Fruit fly (Drosophila melanogaster) whole organism, embryonic: ENCODE data around the gene CG4328.

Experiments
- Atf3 ChIP-seq: fragments of 200-800 bp; sonication (Bioruptor generic); optimal IDR thresholded peaks from 3 replicates; lab custom pipeline; 2016; ENCODE audit warnings: missing biosample characterization, missing genetic modification characterization
- CG10321 ChIP-seq: fragments of 200-800 bp; sonication (Bioruptor generic); IDR thresholded peaks from 2 replicates; pipeline ENCODE4 v1.3.6; 2022; ENCODE audit warnings: missing biosample characterization, missing genetic modification characterization
- CG10654 ChIP-seq: fragments of 200-800 bp; sonication (Bioruptor generic); optimal IDR thresholded peaks from 2 replicates; lab custom pipeline; 2016; ENCODE audit warnings: missing biosample characterization, missing genetic modification characterization
- CG11456 ChIP-seq: fragments of 200-800 bp; sonication (Bioruptor generic); IDR thresholded peaks from 3 replicates; pipeline ENCODE4 v1.3.6; 2022; ENCODE audit warnings: missing biosample characterization, missing genetic modification characterization
- CG11560 ChIP-seq: fragments of 200-800 bp; sonication (Bioruptor generic); IDR thresholded peaks from 3 replicates; pipeline ENCODE4 v1.3.6; 2022; ENCODE audit warnings: missing biosample characterization, missing genetic modification characterization
- CG12769 ChIP-seq: fragments of 200-800 bp; sonication (Bioruptor generic); optimal IDR thresholded peaks from 2 replicates; lab custom pipeline; 2019; ENCODE audit warnings: missing biosample characterization, mild to moderate bottlenecking, missing genetic modification characterization, moderate library complexity
- CG13296 ChIP-seq: fragments of 200-800 bp; sonication (Bioruptor generic); optimal IDR thresholded peaks from 3 replicates; lab custom pipeline; 2018; ENCODE audit warnings: missing biosample characterization, mild to moderate bottlenecking, missing genetic modification characterization
- CG13894 ChIP-seq: fragments of 200-800 bp; sonication (Bioruptor generic); optimal IDR thresholded peaks from 3 replicates; lab custom pipeline; 2018; ENCODE audit warnings: missing biosample characterization, mild to moderate bottlenecking, missing genetic modification characterization, moderate library complexity
- CG14050 ChIP-seq: fragments of 200-800 bp; sonication (Bioruptor generic); IDR thresholded peaks from 3 replicates; pipeline ENCODE4 v1.3.6; 2022; ENCODE audit warnings: missing biosample characterization, missing genetic modification characterization
- CG14667 ChIP-seq: fragments of 200-800 bp; sonication (Bioruptor generic); IDR thresholded peaks from 2 replicates; pipeline ENCODE4 v1.3.6; 2022; ENCODE audit warnings: missing biosample characterization, missing genetic modification characterization
- CG14860 ChIP-seq: fragments of 200-800 bp; sonication (Bioruptor generic); IDR thresholded peaks from 3 replicates; pipeline ENCODE4 v1.3.6; 2022; ENCODE audit warnings: missing biosample characterization, missing genetic modification characterization; ENCODE audit not compliant: partially characterized antibody
- CG15073 ChIP-seq: fragments of 200-800 bp; sonication (Bioruptor generic); optimal IDR thresholded peaks from 2 replicates; lab custom pipeline; 2016; ENCODE audit warnings: missing biosample characterization, missing genetic modification characterization
- CG18476 ChIP-seq: fragments of 200-800 bp; sonication (Bioruptor generic); optimal IDR thresholded peaks from 2 replicates; lab custom pipeline; 2016; ENCODE audit warnings: missing biosample characterization, mild to moderate bottlenecking, missing genetic modification characterization
- CG2129 ChIP-seq: fragments of 200-800 bp; sonication (Bioruptor generic); IDR thresholded peaks from 2 replicates; pipeline ENCODE4 v1.3.6; 2022; ENCODE audit warnings: missing biosample characterization, missing genetic modification characterization; ENCODE audit not compliant: partially characterized antibody
- CG2199 ChIP-seq: fragments of 200-800 bp; sonication (Bioruptor generic); IDR thresholded peaks from 3 replicates; pipeline ENCODE4 v1.3.6; 2022; ENCODE audit warnings: missing biosample characterization, missing genetic modification characterization
- CG2712 ChIP-seq: fragments of 200-800 bp; optimal IDR thresholded peaks from 3 replicates; lab custom pipeline; 2019; ENCODE audit warnings: missing biosample characterization, mild to moderate bottlenecking, missing genetic modification characterization, moderate library complexity
- CG30020 ChIP-seq: fragments of 200-800 bp; optimal IDR thresholded peaks from 2 replicates; lab custom pipeline; 2019; ENCODE audit warnings: missing biosample characterization, mild to moderate bottlenecking, missing genetic modification characterization, moderate library complexity
- CG31388 ChIP-seq: fragments of 200-800 bp; sonication (Bioruptor generic); optimal IDR thresholded peaks from 2 replicates; lab custom pipeline; 2016; ENCODE audit warnings: missing biosample characterization, missing genetic modification characterization
- CG33213 ChIP-seq: fragments of 200-800 bp; sonication (Bioruptor generic); optimal IDR thresholded peaks from 3 replicates; lab custom pipeline; 2016; ENCODE audit warnings: missing biosample characterization, missing genetic modification characterization
- CG4730 ChIP-seq: fragments of 200-800 bp; sonication (Bioruptor generic); IDR thresholded peaks from 2 replicates; pipeline ENCODE4 v1.3.6; 2022; ENCODE audit warnings: missing biosample characterization, missing genetic modification characterization
- D ChIP-seq, 2 experiments: fragments of 200-800 bp in 1 of 2; fragments of >200 bp in 1 of 2; sonication (Bioruptor generic) in 1 of 2; optimal IDR thresholded peaks; 2 replicates in 1 of 2; 3 replicates in 1 of 2; lab custom pipeline; 2017; ENCODE audit warnings: mild to moderate bottlenecking in 1 of 2, missing biosample characterization in 1 of 2, missing genetic modification characterization in 1 of 2, missing genetic modification reagents in 1 of 2
- Dbx ChIP-seq: fragments of 200-800 bp; sonication (Bioruptor generic); IDR thresholded peaks from 3 replicates; pipeline ENCODE4 v1.3.6; 2022; ENCODE audit warnings: missing biosample characterization, missing genetic modification characterization
- Dek ChIP-seq: fragments of 200-800 bp; sonication (Bioruptor generic); optimal IDR thresholded peaks from 3 replicates; lab custom pipeline; 2019; ENCODE audit warnings: missing biosample characterization, mild to moderate bottlenecking, missing genetic modification characterization, moderate library complexity
- Ets65A ChIP-seq: fragments of 200-800 bp; sonication (Bioruptor generic); peaks from one replicate; lab custom pipeline; 2016; ENCODE audit warnings: missing biosample characterization, missing genetic modification characterization
- H15 ChIP-seq: fragments of 200-800 bp; sonication (Bioruptor generic); IDR thresholded peaks from 3 replicates; pipeline ENCODE4 v1.3.6; 2022; ENCODE audit warnings: missing biosample characterization, missing genetic modification characterization
- MESR4 ChIP-seq: fragments of 200-800 bp; sonication (Bioruptor generic); optimal IDR thresholded peaks from 2 replicates; lab custom pipeline; 2018; ENCODE audit warnings: missing biosample characterization, mild to moderate bottlenecking, missing genetic modification characterization, moderate library complexity
- NFAT ChIP-seq: fragments of 200-800 bp; sonication (Bioruptor generic); IDR thresholded peaks from 2 replicates; pipeline ENCODE4 v1.3.6; 2022; ENCODE audit warnings: missing biosample characterization, missing genetic modification characterization
- Nf-YA ChIP-seq: fragments of 200-800 bp; sonication (Bioruptor generic); IDR thresholded peaks from 2 replicates; pipeline ENCODE4 v1.3.6; 2022; ENCODE audit warnings: missing biosample characterization, missing genetic modification characterization
- Scr ChIP-seq: fragments of 200-800 bp; sonication (Bioruptor generic); IDR thresholded peaks from 2 replicates; pipeline ENCODE4 v1.3.6; 2022; ENCODE audit warnings: missing biosample characterization, missing genetic modification characterization; ENCODE audit not compliant: partially characterized antibody
- Sry-δ ChIP-seq: fragments of 200-800 bp; sonication (Bioruptor generic); optimal IDR thresholded peaks from 2 replicates; lab custom pipeline; 2016; ENCODE audit warnings: missing biosample characterization, missing genetic modification characterization
- aop ChIP-seq: fragments of 200-800 bp; sonication (Bioruptor generic); IDR thresholded peaks from 2 replicates; pipeline ENCODE4 v1.3.6; 2022; ENCODE audit warnings: missing biosample characterization, missing genetic modification characterization
- cwo ChIP-seq: fragments of 200-800 bp; sonication (Bioruptor generic); optimal IDR thresholded peaks from 3 replicates; lab custom pipeline; 2017; ENCODE audit warnings: missing biosample characterization, missing genetic modification characterization, mild to moderate bottlenecking, moderate library complexity, missing genetic modification reagents
- dimm ChIP-seq: fragments of 200-800 bp; sonication (Bioruptor generic); IDR thresholded peaks from 2 replicates; pipeline ENCODE4 v1.3.6; 2022; ENCODE audit warnings: missing biosample characterization, missing genetic modification characterization
- emc ChIP-seq: fragments of 200-800 bp; sonication (Bioruptor generic); optimal IDR thresholded peaks from 2 replicates; lab custom pipeline; 2016; ENCODE audit warnings: missing biosample characterization, missing genetic modification characterization
- ems ChIP-seq: fragments of 200-800 bp; sonication (Bioruptor generic); optimal IDR thresholded peaks from 3 replicates; lab custom pipeline; 2016; ENCODE audit warnings: missing biosample characterization, missing genetic modification characterization
- exex ChIP-seq: fragments of 200-800 bp; sonication (Bioruptor generic); optimal IDR thresholded peaks from 4 replicates; lab custom pipeline; 2018; ENCODE audit warnings: missing biosample characterization, mild to moderate bottlenecking, missing genetic modification characterization, moderate library complexity
- gcm2 ChIP-seq: fragments of 200-800 bp; sonication (Bioruptor generic); optimal IDR thresholded peaks from 2 replicates; lab custom pipeline; 2016; ENCODE audit warnings: missing biosample characterization, missing genetic modification characterization
- kni ChIP-seq: fragments of 200-800 bp; sonication (Bioruptor generic); optimal IDR thresholded peaks from 3 replicates; lab custom pipeline; 2017; ENCODE audit warnings: mild to moderate bottlenecking, missing biosample characterization, missing genetic modification reagents, missing genetic modification characterization
- oc ChIP-seq: fragments of 200-800 bp; sonication (Bioruptor generic); optimal IDR thresholded peaks from 2 replicates; lab custom pipeline; 2018; ENCODE audit warnings: missing biosample characterization, mild to moderate bottlenecking, missing genetic modification characterization, moderate library complexity
- otp ChIP-seq: fragments of 200-800 bp; sonication (Bioruptor generic); IDR thresholded peaks from 3 replicates; pipeline ENCODE4, ENCODE4 v1.3.6; 2022; ENCODE audit warnings: missing biosample characterization, missing genetic modification characterization
- ranshi ChIP-seq: fragments of 200-800 bp; sonication (Bioruptor generic); IDR thresholded peaks from 2 replicates; pipeline ENCODE4 v1.3.6; 2022; ENCODE audit warnings: missing biosample characterization, missing genetic modification characterization
- ro ChIP-seq: fragments of 200-800 bp; sonication (Bioruptor generic); IDR thresholded peaks from 2 replicates; pipeline ENCODE4 v1.3.6; 2022; ENCODE audit warnings: missing biosample characterization, missing genetic modification characterization
- salm ChIP-seq: fragments of 200-800 bp; sonication (Bioruptor generic); optimal IDR thresholded peaks from 2 replicates; lab custom pipeline; 2018; ENCODE audit warnings: missing biosample characterization, mild to moderate bottlenecking, missing genetic modification characterization
- sqz ChIP-seq: fragments of 200-800 bp; sonication (Bioruptor generic); optimal IDR thresholded peaks from 3 replicates; lab custom pipeline; 2018; ENCODE audit warnings: missing biosample characterization, mild to moderate bottlenecking, missing genetic modification characterization
- sr ChIP-seq: fragments of 200-800 bp; sonication (Bioruptor generic); IDR thresholded peaks from 3 replicates; pipeline ENCODE4 v1.3.6; 2022; ENCODE audit warnings: missing biosample characterization, missing genetic modification characterization
- ssp ChIP-seq: fragments of 200-800 bp; sonication (Bioruptor generic); IDR thresholded peaks from 2 replicates; pipeline ENCODE4 v1.3.6; 2022; ENCODE audit warnings: missing biosample characterization, missing genetic modification characterization
- tgo ChIP-seq: fragments of 200-800 bp; sonication (Bioruptor generic); IDR thresholded peaks from 3 replicates; pipeline ENCODE4 v1.3.6; 2022; ENCODE audit warnings: missing biosample characterization, missing genetic modification characterization
- tup ChIP-seq: fragments of 200-800 bp; sonication (Bioruptor generic); optimal IDR thresholded peaks from 2 replicates; lab custom pipeline; 2016; ENCODE audit warnings: missing biosample characterization, mild to moderate bottlenecking, missing genetic modification characterization, moderate library complexity
- zf30C ChIP-seq: fragments of 200-800 bp; sonication (Bioruptor generic); optimal IDR thresholded peaks from 3 replicates; lab custom pipeline; 2018; ENCODE audit warnings: missing biosample characterization, mild to moderate bottlenecking, missing genetic modification characterization

Gene CG4328

dm6 chr3L:12277054-12277879, 18.7 kb downstream of the CG4328 start, which contains the start of the genes Sms and INPP5E (continued):
- TF ChIP-seq salm (tag; lab: Kevin White, UChicago) (no peak), CG2199 (GFP tag; lab: Robert Waterston, UW) (no peak), oc (tag; lab: Kevin White, UChicago) (no peak), CG33213 (GFP tag; lab: Kevin White, UChicago) (no peak), sqz (GFP tag; lab: Kevin White, UChicago) (no peak), gcm2 (GFP tag; lab: Kevin White, UChicago) (no peak), CG14860 (peak; percentile 74), sr (0 out of 3 replicates have a peak, but pooled peaks have one; percentile 24), Dek (tag; lab: Kevin White, UChicago) (peak; percentile 60), CG10321 (GFP tag; lab: Robert Waterston, UW) (peak; percentile 10; the same call in 1 of the 2 replicates), emc (GFP tag; lab: Kevin White, UChicago) (no peak), dimm (GFP tag; lab: Robert Waterston, UW) (no peak), Atf3 (no peak), CG12769 (no peak), otp (0 out of 3 replicates have a peak, but pooled peaks have one; percentile 43), Scr (GFP tag; lab: Robert Waterston, UW) (peak; percentile 87), CG11560 (tag; lab: Robert Waterston, UW) (no peak), H15 (GFP tag; lab: Robert Waterston, UW) (peak; percentile 52; the same call in 1 of the 3 replicates), tgo (GFP tag; lab: Robert Waterston, UW) (peak; percentile 43; the same call in 2 of the 3 replicates), Dbx (GFP tag; lab: Robert Waterston, UW) (peak; percentile 71; the same call in 2 of the 3 replicates), Sry-δ (peak; percentile 85), cwo (GFP tag; lab: Kevin White, UChicago) (no peak), NFAT (GFP tag; lab: Robert Waterston, UW) (peak; percentile 73), CG2129 (GFP tag; lab: Robert Waterston, UW) (peak; percentile 38; the same call in 1 of the 2 replicates), aop (GFP tag; lab: Robert Waterston, UW) (no peak), CG10654 (GFP tag; lab: Kevin White, UChicago) (peak; percentile 7), CG18476 (GFP tag; lab: Kevin White, UChicago) (peak; percentile 14), exex (tag; lab: Kevin White, UChicago) (no peak), CG30020 (tag; lab: Kevin White, UChicago) (peak; percentile 63), CG4730 (GFP tag; lab: Robert Waterston, UW) (no peak), Ets65A (peak; percentile 72), ems (GFP tag; lab: Kevin White, UChicago) (no peak), CG14050 (GFP tag; lab: Robert Waterston, UW) (no peak), D (optimal IDR thresholded peaks at IDR 0.05; lab: Kevin White, UChicago) (no peak), D (GFP tag; optimal IDR thresholded peaks at IDR 0.05; lab: Kevin White, UChicago) (no peak), ranshi (GFP tag; lab: Robert Waterston, UW) (no peak; the same call in 1 of the 2 replicates), ro (GFP tag; lab: Robert Waterston, UW) (no peak), CG14667 (GFP tag; lab: Robert Waterston, UW) (peak; percentile 48; the same call in 1 of the 2 replicates), CG13296 (GFP tag; lab: Kevin White, UChicago) (peak; percentile 41), tup (peak; percentile 5), MESR4 (GFP tag; lab: Kevin White, UChicago) (peak; percentile 74), CG2712 (tag; lab: Kevin White, UChicago) (peak; percentile 75), ssp (GFP tag; lab: Robert Waterston, UW) (peak; percentile 46), CG31388 (peak; percentile 39), CG11456 (GFP tag; lab: Robert Waterston, UW) (peak; percentile 79), CG15073 (no peak), Nf-YA (GFP tag; lab: Robert Waterston, UW) (no peak), zf30C (GFP tag; lab: Kevin White, UChicago) (no peak), kni (GFP tag; lab: Kevin White, UChicago) (no peak), CG13894 (tag; lab: Kevin White, UChicago) (no peak)
